Worm (Caenorhabditis elegans) whole organism, mixed stage, embryonic: Measurements from ENCODE around the gene F58E2.5.

Experiments used
- M03D4.4 ChIP-seq: sonication (generic microtip); optimal IDR thresholded peaks from 2 replicates; lab custom pipeline; 2017; ENCODE audit warnings: mild to moderate bottlenecking, missing genetic modification characterization, missing compliant biosample characterization
- bed-3 ChIP-seq: fragments of 200-800 bp; sonication (Bioruptor generic); optimal IDR thresholded peaks from 3 replicates; lab custom pipeline; 2018; ENCODE audit warnings: mild to moderate bottlenecking, missing genetic modification characterization, moderate library complexity, missing compliant biosample characterization
- blmp-1 ChIP-seq: fragments of 150-350 bp; optimal IDR thresholded peaks from 2 replicates; lab custom pipeline; 2014; ENCODE audit warnings: missing biosample characterization, missing genetic modification characterization
- ceh-43 ChIP-seq: fragments of 200-800 bp; sonication (Bioruptor generic); optimal IDR thresholded peaks from 2 replicates; lab custom pipeline; 2018; ENCODE audit warnings: mild to moderate bottlenecking, missing genetic modification characterization, moderate library complexity, missing compliant biosample characterization
- ceh-83 ChIP-seq: fragments of 200-800 bp; sonication (Bioruptor generic); optimal IDR thresholded peaks from 2 replicates; lab custom pipeline; 2018; ENCODE audit warnings: mild to moderate bottlenecking, missing genetic modification characterization, missing compliant biosample characterization
- ces-1 ChIP-seq: fragments of 150-350 bp; optimal IDR thresholded peaks from 2 replicates; lab custom pipeline; 2014; ENCODE audit warnings: missing biosample characterization, missing genetic modification reagents, missing genetic modification characterization
- cnd-1 ChIP-seq: fragments of 200-800 bp; sonication (Bioruptor generic); optimal IDR thresholded peaks from 2 replicates; lab custom pipeline; 2018; ENCODE audit warnings: mild to moderate bottlenecking, missing genetic modification characterization, missing compliant biosample characterization
- drap-1 ChIP-seq: fragments of 200-800 bp; sonication (Bioruptor generic); optimal IDR thresholded peaks from 3 replicates; lab custom pipeline; 2018; ENCODE audit warnings: mild to moderate bottlenecking, missing genetic modification characterization, missing compliant biosample characterization
- elt-1 ChIP-seq: sonication (generic microtip); optimal IDR thresholded peaks from 2 replicates; lab custom pipeline; 2017; ENCODE audit warnings: missing genetic modification characterization, mild to moderate bottlenecking, missing compliant biosample characterization, antibody characterized with exemption, moderate library complexity, borderline replicate concordance; ENCODE audit not compliant: insufficient read depth
- elt-3 ChIP-seq: fragments of 150-350 bp; optimal IDR thresholded peaks from 2 replicates; lab custom pipeline; 2014; ENCODE audit warnings: missing biosample characterization, missing genetic modification characterization
- flh-1 ChIP-seq: fragments of 200-800 bp; sonication (Bioruptor generic); optimal IDR thresholded peaks from 2 replicates; lab custom pipeline; 2018; ENCODE audit warnings: mild to moderate bottlenecking, missing genetic modification characterization, moderate library complexity, missing compliant biosample characterization
- ham-2 ChIP-seq: fragments of 200-800 bp; sonication (Bioruptor generic); optimal IDR thresholded peaks from 2 replicates; lab custom pipeline; 2018; ENCODE audit warnings: mild to moderate bottlenecking, missing genetic modification characterization, missing compliant biosample characterization
- hlh-1 ChIP-seq: fragments of 150-350 bp; optimal IDR thresholded peaks from 2 replicates; lab custom pipeline; 2014; ENCODE audit warnings: missing biosample characterization, missing genetic modification reagents, missing genetic modification characterization
- lin-32 ChIP-seq: fragments of 200-800 bp; sonication (Bioruptor generic); optimal IDR thresholded peaks from 2 replicates; lab custom pipeline; 2018; ENCODE audit warnings: mild to moderate bottlenecking, missing genetic modification characterization, missing compliant biosample characterization
- lsy-2 ChIP-seq: fragments of 150-350 bp; optimal IDR thresholded peaks from 2 replicates; lab custom pipeline; 2014; ENCODE audit warnings: missing biosample characterization, missing genetic modification characterization
- mab-5 ChIP-seq: fragments of 150-350 bp; optimal IDR thresholded peaks from 2 replicates; lab custom pipeline; 2014; ENCODE audit warnings: missing biosample characterization, missing genetic modification characterization
- mep-1 ChIP-seq: fragments of 150-350 bp; optimal IDR thresholded peaks from 2 replicates; lab custom pipeline; 2017; ENCODE audit warnings: missing biosample characterization, missing genetic modification reagents, missing genetic modification characterization, inconsistent platforms
- mls-2 ChIP-seq: sonication (generic microtip); optimal IDR thresholded peaks from 2 replicates; lab custom pipeline; 2016; ENCODE audit warnings: mild to moderate bottlenecking, missing genetic modification characterization, moderate library complexity, missing compliant biosample characterization
- nhr-12 ChIP-seq: fragments of 150-350 bp; optimal IDR thresholded peaks from 2 replicates; lab custom pipeline; 2014; ENCODE audit warnings: missing biosample characterization, missing genetic modification characterization
- nhr-2 ChIP-seq: fragments of 150-350 bp; optimal IDR thresholded peaks from 2 replicates; lab custom pipeline; 2014; ENCODE audit warnings: missing biosample characterization, missing genetic modification characterization
- nhr-237 ChIP-seq: fragments of 150-350 bp; optimal IDR thresholded peaks from 2 replicates; lab custom pipeline; 2014; ENCODE audit warnings: missing biosample characterization, missing genetic modification characterization
- nhr-28 ChIP-seq: fragments of 150-350 bp; optimal IDR thresholded peaks from 2 replicates; lab custom pipeline; 2014; ENCODE audit warnings: missing biosample characterization, missing genetic modification characterization
- nhr-76 ChIP-seq: sonication (generic microtip); optimal IDR thresholded peaks from 2 replicates; lab custom pipeline; 2017; ENCODE audit warnings: missing biosample characterization, missing genetic modification characterization
- pha-4 ChIP-seq: fragments of 150-350 bp; optimal IDR thresholded peaks from 2 replicates; lab custom pipeline; 2018; ENCODE audit warnings: missing biosample characterization, missing genetic modification reagents, missing genetic modification characterization
- sem-2 ChIP-seq: fragments of 200-800 bp; sonication (Bioruptor generic); optimal IDR thresholded peaks from 2 replicates; lab custom pipeline; 2018; ENCODE audit warnings: mild to moderate bottlenecking, missing genetic modification characterization, missing compliant biosample characterization
- snpc-4 ChIP-seq: fragments of 150-350 bp; optimal IDR thresholded peaks from 2 replicates; lab custom pipeline; 2014; ENCODE audit warnings: missing biosample characterization, missing genetic modification characterization
- sptf-1 ChIP-seq: sonication (generic microtip); optimal IDR thresholded peaks from 2 replicates; lab custom pipeline; 2017; ENCODE audit warnings: mild to moderate bottlenecking, missing genetic modification characterization, moderate library complexity, missing compliant biosample characterization
- tbx-8 ChIP-seq: fragments of 200-800 bp; sonication (Bioruptor generic); optimal IDR thresholded peaks from 2 replicates; lab custom pipeline; 2018; ENCODE audit warnings: mild to moderate bottlenecking, missing genetic modification characterization, moderate library complexity, missing compliant biosample characterization
- unc-120 ChIP-seq: sonication (generic microtip); optimal IDR thresholded peaks from 2 replicates; lab custom pipeline; 2017; ENCODE audit warnings: missing genetic modification characterization, missing compliant biosample characterization; ENCODE audit not compliant: poor library complexity, severe bottlenecking
- unc-39 ChIP-seq: fragments of 150-350 bp; optimal IDR thresholded peaks from 2 replicates; lab custom pipeline; 2014; ENCODE audit warnings: missing biosample characterization, missing genetic modification characterization
- unc-62 ChIP-seq: fragments of 150-350 bp; optimal IDR thresholded peaks from 2 replicates; lab custom pipeline; 2014; ENCODE audit warnings: missing biosample characterization, missing genetic modification reagents, missing genetic modification characterization
- zip-8 ChIP-seq: fragments of 150-350 bp; optimal IDR thresholded peaks from 2 replicates; lab custom pipeline; 2014; ENCODE audit warnings: missing biosample characterization, missing genetic modification characterization
- ztf-11 ChIP-seq: fragments of 150-350 bp; optimal IDR thresholded peaks from 2 replicates; lab custom pipeline; 2014; ENCODE audit warnings: missing biosample characterization, missing genetic modification characterization

Gene F58E2.5

ce11 chrIV:3440848-3441247 is 3.9 kb upstream of the F58E2.5 start, which contains the start of gene grd-10:
Gene grd-10, plus strand, starts transcription at chrIV:3441055.
- TF ChIP-seq sptf-1 (tag; lab: Kevin White, UChicago) = no peak
- no peak for TF ChIP-seq snpc-4 (tag; lab: Kevin White, UChicago)
- TF ChIP-seq, all 35 proteins: peak for 0

- TF ChIP-seq flh-1 (GFP tag; lab: Kevin White, UChicago) (no peak), sem-2 (GFP tag; lab: Kevin White, UChicago) (no peak), nhr-12 (tag; lab: Kevin White, UChicago) (no peak), ceh-43 (GFP tag; lab: Kevin White, UChicago) (no peak), lin-32 (no peak), snpc-4 (tag; lab: Kevin White, UChicago) (no peak), zip-8 (tag; lab: Kevin White, UChicago) (no peak), pha-4 (no peak), unc-39 (no peak), unc-62 (GFP tag; lab: Kevin White, UChicago) (no peak), nhr-28 (tag; lab: Kevin White, UChicago) (no peak), ham-2 (no peak), mep-1 (tag; lab: Kevin White, UChicago) (no peak), nhr-2 (no peak)
Measured at ce11 chrIV:3442513-3442912, 2.2 kb upstream of the F58E2.5 start.

ce11 chrIV:3444101-3444500 is 613 bp upstream of the F58E2.5 start, which contains the start of gene F09D12.2:
Gene F09D12.2, minus strand, starts transcription at chrIV:3444201.
- TF ChIP-seq elt-3 (tag; lab: Kevin White, UChicago) (no peak), mep-1 (tag; lab: Kevin White, UChicago) (no peak), unc-62 (GFP tag; lab: Kevin White, UChicago) (no peak), bed-3 (GFP tag; lab: Kevin White, UChicago) (no peak), lin-32 (no peak), M03D4.4 (no peak), sptf-1 (tag; lab: Kevin White, UChicago) (no peak), hlh-1 (tag; lab: Kevin White, UChicago) (no peak), cnd-1 (no peak), elt-1 (tag; lab: Kevin White, UChicago) (no peak), unc-39 (no peak), mls-2 (tag; lab: Kevin White, UChicago) (no peak), flh-1 (GFP tag; lab: Kevin White, UChicago) (no peak), mab-5 (tag; lab: Kevin White, UChicago) (no peak), snpc-4 (tag; lab: Kevin White, UChicago) (no peak), sem-2 (GFP tag; lab: Kevin White, UChicago) (no peak), tbx-8 (no peak), nhr-237 (no peak), ceh-43 (GFP tag; lab: Kevin White, UChicago) (no peak), unc-120 (no peak)

DNA sequence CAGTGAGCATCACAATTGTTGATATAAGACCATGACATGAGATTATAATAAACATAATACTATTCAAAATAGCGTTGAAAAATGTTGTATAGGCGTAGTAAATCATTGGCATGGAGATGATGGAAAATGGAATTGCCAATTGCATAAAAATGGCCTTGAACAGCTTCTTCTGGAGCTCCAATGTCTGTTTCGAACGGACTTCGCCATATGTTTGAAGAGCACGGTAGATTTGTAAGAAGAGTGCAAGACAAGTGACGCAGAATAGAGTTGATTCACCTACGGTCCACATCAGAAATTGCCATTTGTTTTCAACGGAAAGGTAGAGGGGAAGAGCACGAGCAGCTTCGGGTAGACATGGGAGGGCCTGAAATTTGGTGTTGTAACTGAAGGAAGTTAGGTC is 2.6 kb downstream of the F58E2.5 start:
- TF ChIP-seq nhr-76 (tag; lab: Kevin White, UChicago) (no peak), drap-1 (GFP tag; lab: Kevin White, UChicago) (no peak), ceh-83 (no peak), hlh-1 (tag; lab: Kevin White, UChicago) (no peak), tbx-8 (no peak), nhr-28 (tag; lab: Kevin White, UChicago) (no peak), ham-2 (no peak), ztf-11 (tag; lab: Kevin White, UChicago) (no peak), unc-39 (no peak), nhr-237 (no peak)

DNA sequence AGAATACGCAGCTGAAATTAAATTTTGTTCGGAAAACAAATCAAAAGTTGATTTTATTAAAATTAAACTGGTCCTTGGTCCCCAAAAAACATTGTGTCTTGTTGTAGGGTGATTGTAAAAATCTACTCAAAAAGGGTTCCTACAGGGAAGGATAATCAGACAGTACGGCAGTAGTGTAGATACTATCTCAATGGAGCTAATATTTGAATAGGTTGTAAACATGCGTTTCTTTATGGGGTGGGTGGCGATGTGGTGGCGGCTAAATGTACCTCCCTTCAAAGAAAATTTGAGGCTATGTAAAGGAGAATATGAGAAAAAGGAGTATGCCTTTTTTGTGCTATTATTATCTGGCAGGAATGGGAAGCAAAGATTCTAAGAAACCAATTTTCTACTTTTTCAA is 7.8 kb downstream of the F58E2.5 start:
- TF ChIP-seq nhr-76 (tag; lab: Kevin White, UChicago) = no peak
- TF ChIP-seq ceh-43 (GFP tag; lab: Kevin White, UChicago) = no peak
- TF ChIP-seq pha-4 = no peak
- no peak for TF ChIP-seq ces-1 (GFP tag; lab: Kevin White, UChicago)
- TF ChIP-seq ceh-83 = no peak
- TF ChIP-seq bed-3 (GFP tag; lab: Kevin White, UChicago) = no peak
- no peak for TF ChIP-seq blmp-1 (tag; lab: Kevin White, UChicago)
- TF ChIP-seq drap-1 (GFP tag; lab: Kevin White, UChicago) = no peak
- no peak for TF ChIP-seq sptf-1 (tag; lab: Kevin White, UChicago)
- TF ChIP-seq cnd-1 = no peak
- no peak for TF ChIP-seq M03D4.4
- no peak for TF ChIP-seq zip-8 (tag; lab: Kevin White, UChicago)
- TF ChIP-seq flh-1 (GFP tag; lab: Kevin White, UChicago) = no peak
- TF ChIP-seq nhr-237 = no peak
- TF ChIP-seq nhr-12 (tag; lab: Kevin White, UChicago) = no peak
- TF ChIP-seq ham-2 = no peak
- TF ChIP-seq lsy-2 (tag; lab: Kevin White, UChicago) = no peak
- TF ChIP-seq elt-1 (tag; lab: Kevin White, UChicago) = no peak
- TF ChIP-seq nhr-2 = no peak
